Worm (Caenorhabditis elegans) whole organism, L3 larva: ENCODE results near the gene F10D2.10.

Source experiments
- aly-2 ChIP-seq: fragments of 150-350 bp; optimal IDR thresholded peaks from 2 replicates; lab custom pipeline; 2014; ENCODE audit warnings: missing biosample characterization, missing genetic modification characterization
- mdl-1 ChIP-seq: fragments of 150-350 bp; optimal IDR thresholded peaks from 2 replicates; lab custom pipeline; 2014; ENCODE audit warnings: missing biosample characterization, missing genetic modification characterization
- nhr-12 ChIP-seq: fragments of 150-350 bp; optimal IDR thresholded peaks from 2 replicates; lab custom pipeline; 2014; ENCODE audit warnings: missing biosample characterization, missing genetic modification characterization
- nhr-23 ChIP-seq: fragments of 150-350 bp; optimal IDR thresholded peaks from 2 replicates; lab custom pipeline; 2014; ENCODE audit warnings: missing biosample characterization, missing genetic modification reagents, missing genetic modification characterization
- unc-39 ChIP-seq: sonication (generic microtip); optimal IDR thresholded peaks from 4 replicates; lab custom pipeline; 2017; ENCODE audit warnings: missing biosample characterization, missing genetic modification characterization
- ztf-11 ChIP-seq: fragments of 150-350 bp; optimal IDR thresholded peaks from 2 replicates; lab custom pipeline; 2014; ENCODE audit warnings: missing biosample characterization, missing genetic modification characterization

DNA sequence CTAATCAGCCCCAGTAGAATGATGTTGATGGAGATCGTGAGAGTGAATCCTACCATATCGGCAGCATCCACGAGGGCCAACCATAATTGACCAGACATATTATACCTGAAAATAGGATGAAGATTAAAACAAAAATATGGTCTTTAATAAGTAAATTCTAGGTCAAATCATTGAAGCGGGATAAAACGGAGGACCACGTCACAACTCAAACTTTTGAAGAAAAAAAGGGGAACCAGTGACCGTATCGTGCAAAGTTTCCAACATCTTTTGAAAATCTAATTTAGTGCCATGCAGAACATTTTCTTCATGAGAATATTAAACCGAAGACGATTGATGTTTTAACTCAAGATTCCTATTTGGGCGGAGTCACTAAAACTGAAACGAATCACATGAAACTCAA is 17.7 kb downstream of the F10D2.10 start, which contains the start of gene str-112:
- TF ChIP-seq mdl-1 (tag; lab: Kevin White, UChicago) = no peak
- no peak for TF ChIP-seq unc-39
- no peak for TF ChIP-seq nhr-23 (tag; lab: Kevin White, UChicago)
- no peak for TF ChIP-seq aly-2
- TF ChIP-seq ztf-11 = no peak
- no peak for TF ChIP-seq nhr-12 (tag; lab: Kevin White, UChicago)
